Worm (Caenorhabditis elegans) whole organism, young adult: Measurements from ENCODE around the gene R193.6.

ENCODE experiments used
- B0035.1 ChIP-seq: sonication (generic microtip); optimal IDR thresholded peaks from 2 replicates; lab custom pipeline; 2016; ENCODE audit warnings: missing genetic modification characterization, mild to moderate bottlenecking, missing compliant biosample characterization, missing genotype, missing genetic modification reagents
- attf-3 ChIP-seq: fragments of 200-800 bp; sonication (Bioruptor generic); conservative IDR thresholded peaks from 2 replicates; pipeline ENCODE4 v1.3.6; 2022; ENCODE audit warnings: missing genetic modification reagents, missing genetic modification characterization, missing compliant biosample characterization

DNA sequence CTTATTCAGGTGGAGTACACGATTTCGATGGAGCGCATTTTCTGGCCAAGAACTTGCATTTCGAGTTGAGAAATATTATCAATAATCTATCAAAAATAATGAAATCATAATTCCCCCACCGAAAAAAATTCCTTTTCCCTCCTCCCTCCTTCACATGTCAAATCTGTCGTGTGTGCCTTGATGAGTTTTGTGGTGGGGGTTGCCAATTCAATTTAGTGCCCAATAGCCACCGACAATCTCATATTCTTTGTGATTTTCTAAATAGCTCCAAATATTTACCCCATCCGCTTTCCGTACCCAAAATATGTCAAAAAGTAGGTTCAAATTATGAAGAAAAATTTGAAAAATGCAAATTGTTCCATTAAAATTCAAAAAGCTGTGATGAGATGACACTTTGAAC is 13.4 kb downstream of the R193.6 start, which contains the start of gene tmc-1:
- TF ChIP-seq B0035.1 (no peak), attf-3 (GFP tag; lab: Robert Waterston, UW) (no peak)
